Worm (Caenorhabditis elegans) whole organism, L1 larva: ENCODE data around the gene F22B5.10.
A peak's percentile ranks its signal among the peaks of the same experiment; 100 is the strongest.

ENCODE experiments used
- C16A3.4 ChIP-seq: fragments of 150-350 bp; optimal IDR thresholded peaks from 2 replicates; lab custom pipeline; 2014; ENCODE audit warnings: missing biosample characterization, missing genetic modification characterization
- C34B4.2 ChIP-seq: sonication (generic microtip); optimal IDR thresholded peaks from 2 replicates; lab custom pipeline; 2017; ENCODE audit warnings: mild to moderate bottlenecking, missing genetic modification characterization, missing compliant biosample characterization
- Y116A8C.19 ChIP-seq: sonication (generic microtip); optimal IDR thresholded peaks from 2 replicates; lab custom pipeline; 2016; ENCODE audit warnings: missing compliant biosample characterization, missing genetic modification characterization, borderline replicate concordance
- aha-1 ChIP-seq: fragments of 150-350 bp; optimal IDR thresholded peaks from 2 replicates; lab custom pipeline; 2014; ENCODE audit warnings: missing biosample characterization, missing genetic modification characterization
- alr-1 ChIP-seq: fragments of 200-800 bp; sonication (Bioruptor generic); optimal IDR thresholded peaks from 2 replicates; lab custom pipeline; 2018; ENCODE audit warnings: borderline replicate concordance, mild to moderate bottlenecking, missing genetic modification characterization, missing compliant biosample characterization
- ama-1 ChIP-seq: fragments of 150-350 bp; optimal IDR thresholded peaks from 2 replicates; lab custom pipeline; 2014
- ceh-82 ChIP-seq, 3 experiments: fragments of 150-350 bp in 1 of 3; sonication (generic microtip) in 2 of 3; optimal IDR thresholded peaks; 2 replicates each; lab custom pipeline; 2014 to 2017; ENCODE audit warnings: missing biosample characterization in 3 of 3, missing genetic modification characterization in 3 of 3
- ceh-90 ChIP-seq: sonication (generic microtip); optimal IDR thresholded peaks from 2 replicates; lab custom pipeline; 2016; ENCODE audit warnings: missing genetic modification characterization, missing compliant biosample characterization
- dsc-1 ChIP-seq: sonication (generic microtip); optimal IDR thresholded peaks from 2 replicates; lab custom pipeline; 2016; ENCODE audit warnings: mild to moderate bottlenecking, missing genetic modification characterization, missing compliant biosample characterization
- efl-1 ChIP-seq, 4 experiments: fragments of 150-350 bp; optimal IDR thresholded peaks in 3 of 4; peaks in 1 of 4; 1 replicate in 1 of 4; 2 replicates in 3 of 4; lab custom pipeline; 2014; ENCODE audit warnings: missing biosample characterization in 2 of 4, missing genetic modification characterization in 2 of 4, missing genetic modification reagents in 2 of 4
- egl-13 ChIP-seq: sonication (generic microtip); optimal IDR thresholded peaks from 2 replicates; lab custom pipeline; 2016; ENCODE audit warnings: missing genotype, missing genetic modification reagents, missing genetic modification characterization, missing compliant biosample characterization
- elt-3 ChIP-seq, 6 experiments: fragments of 150-350 bp in 1 of 6; sonication (generic microtip); optimal IDR thresholded peaks; 2 replicates each; lab custom pipeline; 2017 to 2018; ENCODE audit warnings: missing biosample characterization in 6 of 6, missing genetic modification characterization in 6 of 6, inconsistent platforms in 1 of 6
- fkh-8 ChIP-seq: sonication (generic microtip); optimal IDR thresholded peaks from 2 replicates; lab custom pipeline; 2016; ENCODE audit warnings: mild to moderate bottlenecking, missing genetic modification characterization, missing compliant biosample characterization
- fos-1 ChIP-seq: fragments of 150-350 bp; optimal IDR thresholded peaks from 2 replicates; lab custom pipeline; 2014; ENCODE audit warnings: missing biosample characterization, missing genetic modification characterization
- hpl-2 ChIP-seq: fragments of 150-350 bp; optimal IDR thresholded peaks from 2 replicates; lab custom pipeline; 2014; ENCODE audit warnings: missing biosample characterization, missing genetic modification reagents, missing genetic modification characterization
- irx-1 ChIP-seq: sonication (generic microtip); optimal IDR thresholded peaks from 2 replicates; lab custom pipeline; 2016; ENCODE audit warnings: missing genetic modification characterization, missing compliant biosample characterization
- lin-13 ChIP-seq: fragments of 150-350 bp; optimal IDR thresholded peaks from 2 replicates; lab custom pipeline; 2014; ENCODE audit warnings: missing biosample characterization, missing genetic modification reagents, missing genetic modification characterization
- lin-14 ChIP-seq: fragments of 200-800 bp; sonication (Bioruptor generic); optimal IDR thresholded peaks from 2 replicates; lab custom pipeline; 2018; ENCODE audit warnings: mild to moderate bottlenecking, missing genetic modification characterization, moderate library complexity, missing compliant biosample characterization
- lin-35 ChIP-seq, 2 experiments: fragments of 150-350 bp; optimal IDR thresholded peaks; 2 replicates each; lab custom pipeline; 2014; ENCODE audit warnings: missing biosample characterization in 2 of 2, missing genetic modification characterization in 2 of 2, missing genetic modification reagents in 2 of 2
- lsy-2 ChIP-seq, 2 experiments: fragments of 150-350 bp; optimal IDR thresholded peaks; 2 replicates each; lab custom pipeline; 2014; ENCODE audit warnings: missing biosample characterization in 2 of 2, missing genetic modification characterization in 2 of 2
- mab-9 ChIP-seq: fragments of 200-800 bp; sonication (Bioruptor generic); IDR thresholded peaks from 2 replicates; pipeline ENCODE4 v1.3.6; 2022; ENCODE audit warnings: missing genetic modification reagents, missing genetic modification characterization, missing compliant biosample characterization
- nhr-12 ChIP-seq: sonication (generic microtip); optimal IDR thresholded peaks from 2 replicates; lab custom pipeline; 2017; ENCODE audit warnings: missing biosample characterization, missing genetic modification characterization
- nhr-47 ChIP-seq: sonication (generic microtip); optimal IDR thresholded peaks from 2 replicates; lab custom pipeline; 2016; ENCODE audit warnings: mild to moderate bottlenecking, missing genetic modification characterization, moderate library complexity, missing compliant biosample characterization
- nhr-76 ChIP-seq: sonication (generic microtip); optimal IDR thresholded peaks from 2 replicates; lab custom pipeline; 2017; ENCODE audit warnings: missing biosample characterization, missing genetic modification characterization
- nhr-77 ChIP-seq: fragments of 150-350 bp; optimal IDR thresholded peaks from 2 replicates; lab custom pipeline; 2014; ENCODE audit warnings: missing biosample characterization, missing genetic modification characterization
- nhr-85 ChIP-seq: sonication (generic microtip); peaks from one replicate; lab custom pipeline; 2016; ENCODE audit warnings: missing genetic modification characterization, inconsistent platforms, missing compliant biosample characterization
- pax-3 ChIP-seq: fragments of 200-800 bp; sonication (Bioruptor generic); optimal IDR thresholded peaks from 2 replicates; lab custom pipeline; 2018; ENCODE audit warnings: mild to moderate bottlenecking, missing genetic modification characterization, moderate library complexity, missing compliant biosample characterization
- tbx-2 ChIP-seq: sonication (generic microtip); optimal IDR thresholded peaks from 2 replicates; lab custom pipeline; 2016; ENCODE audit warnings: missing genetic modification characterization, missing compliant biosample characterization
- unc-86 ChIP-seq: sonication (generic microtip); optimal IDR thresholded peaks from 2 replicates; lab custom pipeline; 2016; ENCODE audit warnings: missing genetic modification characterization, missing compliant biosample characterization
- vab-15 ChIP-seq: sonication (generic microtip); optimal IDR thresholded peaks from 2 replicates; lab custom pipeline; 2017; ENCODE audit warnings: missing genotype, mild to moderate bottlenecking, missing genetic modification characterization, missing compliant biosample characterization
- ztf-11 ChIP-seq, 2 experiments: sonication (generic microtip); optimal IDR thresholded peaks; 2 replicates each; lab custom pipeline; 2016 to 2017; ENCODE audit warnings: missing genetic modification characterization in 2 of 2, missing biosample characterization in 1 of 2, missing compliant biosample characterization in 1 of 2

F22B5.10 gene

ce11 chrII:8464448-8464898 is 2.5 kb upstream of the F22B5.10 start, which contains the start of gene fars-3 (continued):
- TF ChIP-seq ceh-90 (tag; lab: Kevin White, UChicago) (no peak), alr-1 (tag; lab: Kevin White, UChicago) (no peak), nhr-85 (tag; lab: Kevin White, UChicago) (peak; percentile 38), ceh-82 (tag; optimal IDR thresholded peaks at IDR 0.05; lab: Kevin White, UChicago) (no peak)

ce11 chrII:8467809-8468208 is 835 bp downstream of the F22B5.10 start, which contains the start of gene M05D6.2:
Gene M05D6.2 (plus strand): TSS chrII:8468109.
- no peak for TF ChIP-seq efl-1 (optimal IDR thresholded peaks at IDR 0.05; lab: Kevin White, UChicago)
- TF ChIP-seq efl-1 (GFP tag; optimal IDR thresholded peaks at IDR 0.05 in 1 of 2; lab: Kevin White, UChicago): peak in 1 of 2 experiments; percentile 17
- TF ChIP-seq fos-1: no peak

- TF ChIP-seq C34B4.2 (tag; lab: Kevin White, UChicago) (no peak), lin-13 (no peak), pax-3 (tag; lab: Kevin White, UChicago) (no peak), C16A3.4 (tag; lab: Kevin White, UChicago) (no peak), Y116A8C.19 (tag; lab: Kevin White, UChicago) (no peak)
Measured at ce11 chrII:8471139-8471538, 4.2 kb downstream of the F22B5.10 start, which contains the start of gene M05D6.8. Gene M05D6.8 (minus strand): TSS chrII:8471239.

DNA sequence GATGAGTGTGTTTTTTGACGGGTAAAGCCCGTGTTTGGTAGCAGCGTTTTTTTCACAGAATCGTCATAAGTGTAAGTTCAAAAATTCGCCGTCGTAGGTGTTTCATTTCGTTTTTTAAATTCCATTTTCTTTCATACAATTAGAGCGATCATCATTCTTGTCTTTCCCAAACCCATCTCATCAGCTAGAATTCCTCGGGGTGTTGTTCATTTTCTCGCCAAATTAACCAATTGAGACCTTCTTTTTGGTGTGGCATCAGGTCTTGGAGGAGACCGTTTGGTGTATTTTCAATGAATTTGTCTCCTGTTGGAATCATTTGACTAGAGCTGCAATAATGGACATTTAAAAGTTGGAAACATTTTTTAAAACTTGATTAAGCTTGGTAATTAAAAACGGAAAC is 5.9 kb downstream of the F22B5.10 start:
- TF ChIP-seq egl-13 (tag; lab: Kevin White, UChicago): no peak
- no peak for TF ChIP-seq lsy-2 (tag; optimal IDR thresholded peaks at IDR 0.05; lab: Kevin White, UChicago)
- TF ChIP-seq C16A3.4 (tag; lab: Kevin White, UChicago): no peak
- no peak for TF ChIP-seq pax-3 (tag; lab: Kevin White, UChicago)
- TF ChIP-seq vab-15 (tag; lab: Kevin White, UChicago): no peak
- no peak for TF ChIP-seq ztf-11 (tag; optimal IDR thresholded peaks at IDR 0.05; lab: Kevin White, UChicago)
- no peak for TF ChIP-seq mab-9 (GFP tag; lab: Robert Waterston, UW)
- no peak for TF ChIP-seq unc-86
- TF ChIP-seq nhr-47 (tag; lab: Kevin White, UChicago): no peak
- TF ChIP-seq dsc-1 (tag; lab: Kevin White, UChicago): no peak
- no peak for TF ChIP-seq fkh-8 (tag; lab: Kevin White, UChicago)
- TF ChIP-seq hpl-2 (GFP tag; lab: Kevin White, UChicago): no peak
- no peak for TF ChIP-seq nhr-12
- TF ChIP-seq tbx-2 (tag; lab: Kevin White, UChicago): no peak
- no peak for TF ChIP-seq aha-1
- TF ChIP-seq lin-35 (GFP tag; optimal IDR thresholded peaks at IDR 0.05; lab: Kevin White, UChicago): no peak
- no peak for TF ChIP-seq Y116A8C.19 (tag; lab: Kevin White, UChicago)

DNA sequence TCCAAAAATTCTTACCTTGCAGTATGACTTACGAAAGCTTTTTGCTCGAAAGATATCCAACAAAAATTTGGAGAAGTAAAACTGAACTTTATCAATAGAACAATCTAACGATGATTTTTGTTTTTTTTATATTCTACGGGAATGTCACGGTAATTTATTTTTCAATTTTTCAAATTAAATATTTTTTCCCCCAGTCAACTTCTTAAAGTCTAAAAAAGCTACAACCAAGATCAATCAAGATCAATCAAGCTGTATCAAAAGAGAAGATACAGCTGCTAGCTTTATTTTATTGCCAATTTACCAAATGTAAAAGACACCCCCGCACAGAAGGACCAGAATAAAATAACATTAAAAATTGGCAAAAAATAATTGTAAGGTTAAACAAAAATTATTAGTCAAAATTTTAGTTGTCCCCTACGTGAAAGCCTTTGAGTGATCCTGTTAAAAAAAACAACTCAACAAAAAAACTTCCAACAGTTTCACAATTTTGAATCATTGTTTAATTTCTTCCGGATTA is 8.4 kb downstream of the F22B5.10 start, which contains the start of the genes M05D6.1 and M05D6.3:
TSS of gene M05D6.1 (minus strand) at position 101 of the 517 bp plus-strand sequence.
TSS of gene M05D6.3 (plus strand) at position 467 of the 517 bp plus-strand sequence.
- TF ChIP-seq lsy-2 (tag; optimal IDR thresholded peaks at IDR 0.05; lab: Kevin White, UChicago) (no peak), nhr-77 (tag; lab: Kevin White, UChicago) (no peak), lin-14 (GFP tag; lab: Kevin White, UChicago) (no peak), ama-1 (lab: Kevin White, UChicago) (no peak), irx-1 (no peak)
- TF ChIP-seq, all 84 proteins: peak for 0

DNA sequence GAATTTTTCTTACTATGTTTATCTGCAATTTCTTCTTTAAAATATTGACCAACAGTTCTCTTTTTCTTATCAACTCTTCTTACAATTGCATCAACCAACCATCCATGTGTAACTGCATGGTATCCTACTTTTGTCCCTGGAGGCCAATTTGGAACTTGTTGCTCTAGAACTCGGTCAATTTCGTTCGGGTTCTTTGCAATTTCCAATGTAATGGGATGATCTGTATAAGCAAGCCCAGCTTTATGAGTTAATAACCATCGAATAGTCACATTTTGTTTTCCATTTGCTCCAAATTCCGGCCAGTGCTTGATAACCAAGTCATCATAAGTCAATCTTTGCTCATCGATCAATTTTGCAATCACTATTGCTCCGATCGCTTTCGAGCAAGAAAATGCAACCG is 12.4 kb downstream of the F22B5.10 start:
- TF ChIP-seq ama-1 (lab: Kevin White, UChicago) (peak; percentile 30), efl-1 (optimal IDR thresholded peaks at IDR 0.05; lab: Kevin White, UChicago) (no peak), efl-1 (GFP tag; optimal IDR thresholded peaks at IDR 0.05 in 1 of 2; lab: Kevin White, UChicago) (peak in 1 of 2 experiments; percentile 77), elt-3 (tag; optimal IDR thresholded peaks at IDR 0.05; lab: Kevin White, UChicago) (peak in 1 of 6 experiments; percentile 2), nhr-76 (tag; lab: Kevin White, UChicago) (no peak)
